Worm (Caenorhabditis elegans) whole organism, midembryonic: ENCODE measurements around the gene lips-2.

Experiments used
- T22C8.4 ChIP-seq: fragments of 200-800 bp; sonication (Bioruptor generic); IDR thresholded peaks from 2 replicates; pipeline ENCODE4 v1.3.6; 2022; ENCODE audit warnings: missing genetic modification characterization, missing compliant biosample characterization
- cog-1 ChIP-seq: sonication (generic microtip); optimal IDR thresholded peaks from 2 replicates; lab custom pipeline; 2016; ENCODE audit warnings: missing genetic modification characterization, missing compliant biosample characterization
- flt-1 ChIP-seq: fragments of 200-800 bp; sonication (Bioruptor generic); IDR thresholded peaks from 2 replicates; pipeline ENCODE4 v1.3.6; 2022; ENCODE audit warnings: missing genetic modification characterization, missing compliant biosample characterization
- klf-2 ChIP-seq: fragments of 200-800 bp; sonication (Bioruptor generic); conservative IDR thresholded peaks from 2 replicates; pipeline ENCODE4 v1.3.6; 2022; ENCODE audit warnings: missing genetic modification reagents, missing genetic modification characterization, missing compliant biosample characterization
- med-1 ChIP-seq: sonication (generic microtip); optimal IDR thresholded peaks from 2 replicates; lab custom pipeline; 2017; ENCODE audit warnings: missing genetic modification characterization, mild to moderate bottlenecking, missing compliant biosample characterization, antibody characterized with exemption, missing genetic modification reagents; ENCODE audit not compliant: insufficient read depth
- ref-1 ChIP-seq: fragments of 200-800 bp; sonication (Bioruptor generic); conservative IDR thresholded peaks from 2 replicates; pipeline ENCODE4 v1.3.6; 2022; ENCODE audit warnings: missing genetic modification reagents, missing genetic modification characterization, missing compliant biosample characterization
- tab-1 ChIP-seq: fragments of 200-800 bp; sonication (Bioruptor generic); IDR thresholded peaks from 2 replicates; pipeline ENCODE4 v1.3.6; 2022; ENCODE audit warnings: missing genetic modification characterization, missing compliant biosample characterization
- ztf-23 ChIP-seq: fragments of 200-800 bp; sonication (Bioruptor generic); IDR thresholded peaks from 2 replicates; pipeline ENCODE4 v1.3.6; 2022; ENCODE audit warnings: missing genetic modification reagents, missing genetic modification characterization, missing compliant biosample characterization
- ztf-29 ChIP-seq: fragments of 200-800 bp; sonication (Bioruptor generic); IDR thresholded peaks from 2 replicates; pipeline ENCODE4 v1.3.6; 2022; ENCODE audit warnings: missing genetic modification reagents, missing genetic modification characterization, missing compliant biosample characterization

Gene lips-2

DNA sequence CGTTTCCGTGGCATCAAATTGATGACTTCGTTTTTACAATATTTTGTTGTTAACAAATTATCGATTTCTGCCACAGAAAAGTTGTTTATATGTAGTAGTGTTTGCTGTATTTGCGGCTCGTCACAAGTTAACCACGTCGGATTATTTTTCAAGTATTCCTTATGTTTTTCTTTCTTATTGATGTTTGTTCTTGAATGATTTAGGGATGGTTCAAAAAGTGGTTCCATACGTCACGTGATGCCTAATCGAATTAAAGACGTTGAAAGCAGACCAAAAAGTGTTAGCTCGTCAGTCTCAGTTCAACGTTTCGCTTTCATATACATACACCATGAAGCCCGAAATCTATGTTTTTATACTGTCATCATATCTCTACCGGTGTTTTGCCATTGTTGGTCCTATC, at the start of gene lips-2:
Gene lips-2 (plus strand): TSS at position 301 of the 400 bp plus-strand sequence.
- no peak for TF ChIP-seq med-1 (GFP tag; lab: Kevin White, UChicago)
- no peak for TF ChIP-seq ref-1 (GFP tag; lab: Robert Waterston, UW)
- no peak for TF ChIP-seq cog-1
- no peak for TF ChIP-seq tab-1 (GFP tag; lab: Robert Waterston, UW)

DNA sequence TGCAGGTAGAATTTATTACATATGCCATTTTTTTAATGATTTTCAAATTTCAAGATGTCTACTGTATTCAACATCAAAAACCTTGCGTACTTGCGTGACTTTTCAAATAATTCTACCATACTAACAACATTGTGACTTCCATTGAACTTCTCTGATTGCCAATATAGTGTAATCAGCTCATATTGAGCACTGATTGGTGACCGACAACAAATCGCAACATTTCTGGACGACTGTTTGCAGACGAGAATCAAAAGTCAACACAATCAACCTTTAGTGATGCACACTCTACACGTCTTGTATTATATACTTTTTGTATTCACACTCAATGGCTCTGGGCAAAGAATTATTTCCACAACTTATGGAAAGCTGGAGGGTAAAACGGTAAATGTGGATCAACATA, 44.1 kb upstream of the lips-2 start, which contains the start of gene cest-3:
Gene cest-3 (plus strand): TSS at position 190 of the 400 bp plus-strand sequence.
- no peak for TF ChIP-seq ztf-29 (GFP tag; lab: Robert Waterston, UW)
- no peak for TF ChIP-seq cog-1
- no peak for TF ChIP-seq T22C8.4
- TF ChIP-seq flt-1 (GFP tag; lab: Robert Waterston, UW) = no peak
- no peak for TF ChIP-seq klf-2 (GFP tag; lab: Robert Waterston, UW)
- TF ChIP-seq ref-1 (GFP tag; lab: Robert Waterston, UW) = no peak
- TF ChIP-seq med-1 (GFP tag; lab: Kevin White, UChicago) = no peak
- no peak for TF ChIP-seq tab-1 (GFP tag; lab: Robert Waterston, UW)
- TF ChIP-seq ztf-23 (GFP tag; lab: Robert Waterston, UW) = no peak

DNA sequence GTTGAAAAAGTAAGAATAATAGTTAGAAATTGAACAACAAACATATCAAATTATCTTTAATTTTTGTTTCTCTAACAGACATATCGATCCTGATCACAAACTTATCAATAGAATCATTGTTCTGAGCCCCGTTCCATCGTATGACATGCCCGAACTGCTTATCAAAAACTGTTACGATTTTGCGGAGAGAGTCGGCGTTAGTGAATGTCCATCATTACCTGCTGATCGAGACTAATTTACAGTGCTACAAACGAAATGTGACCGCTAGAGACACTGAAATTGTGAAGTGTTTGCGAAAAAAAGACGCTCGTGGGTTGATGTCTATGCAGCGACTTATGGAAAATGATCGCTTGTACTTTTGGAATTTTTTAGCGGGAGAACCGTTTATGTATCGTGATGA, 42.7 kb upstream of the lips-2 start:
- TF ChIP-seq ref-1 (GFP tag; lab: Robert Waterston, UW) = no peak
- no peak for TF ChIP-seq cog-1
- TF ChIP-seq flt-1 (GFP tag; lab: Robert Waterston, UW) = no peak
- no peak for TF ChIP-seq T22C8.4
- TF ChIP-seq ztf-23 (GFP tag; lab: Robert Waterston, UW) = no peak

DNA sequence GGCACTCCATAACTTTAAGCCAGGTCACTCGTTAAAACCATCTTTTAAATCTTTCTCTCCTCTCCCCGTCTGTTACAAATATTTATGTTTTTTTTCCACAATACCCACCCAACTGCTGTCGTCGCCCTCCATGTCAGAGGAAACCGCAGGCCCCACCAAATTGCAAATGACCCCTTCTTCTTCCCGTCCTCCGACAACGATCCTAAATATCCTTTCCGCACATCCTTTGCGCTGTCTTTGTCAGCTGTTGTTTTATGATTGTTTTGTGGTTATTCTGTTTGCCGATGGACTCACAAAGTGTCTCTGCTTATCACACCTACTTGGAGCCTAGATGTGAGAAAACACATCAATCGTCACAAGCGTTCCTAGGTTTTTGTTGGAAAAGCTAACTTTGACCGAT, 37.5 kb upstream of the lips-2 start:
- TF ChIP-seq ztf-29 (GFP tag; lab: Robert Waterston, UW) = no peak
- TF ChIP-seq tab-1 (GFP tag; lab: Robert Waterston, UW) = no peak
- TF ChIP-seq med-1 (GFP tag; lab: Kevin White, UChicago) = no peak
- TF ChIP-seq cog-1 = no peak
- TF ChIP-seq ref-1 (GFP tag; lab: Robert Waterston, UW) = no peak
- TF ChIP-seq flt-1 (GFP tag; lab: Robert Waterston, UW) = no peak
- no peak for TF ChIP-seq klf-2 (GFP tag; lab: Robert Waterston, UW)
- no peak for TF ChIP-seq ztf-23 (GFP tag; lab: Robert Waterston, UW)
- no peak for TF ChIP-seq T22C8.4

DNA sequence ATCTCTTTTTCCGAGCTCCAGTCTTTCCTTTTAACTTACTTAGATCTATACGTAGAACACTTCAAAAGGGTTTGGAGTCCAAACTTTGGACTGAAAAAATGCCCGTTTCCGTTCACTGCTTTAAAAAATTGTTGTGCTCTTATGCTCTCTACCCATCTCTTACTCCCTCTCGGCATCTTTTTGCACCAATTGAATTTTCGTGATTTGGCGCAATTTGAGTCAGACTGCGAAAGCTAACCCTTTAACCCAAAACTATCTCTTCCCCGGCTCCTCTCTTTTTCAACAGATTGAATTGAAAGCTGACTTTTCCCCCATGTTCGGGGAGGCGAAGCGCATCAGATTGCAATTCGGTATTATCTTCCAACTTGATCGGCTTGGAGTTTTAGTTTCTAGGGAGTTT, 33.4 kb upstream of the lips-2 start:
- no peak for TF ChIP-seq tab-1 (GFP tag; lab: Robert Waterston, UW)
- no peak for TF ChIP-seq T22C8.4
- no peak for TF ChIP-seq klf-2 (GFP tag; lab: Robert Waterston, UW)
- TF ChIP-seq med-1 (GFP tag; lab: Kevin White, UChicago) = no peak
- TF ChIP-seq cog-1 = no peak
- no peak for TF ChIP-seq ztf-29 (GFP tag; lab: Robert Waterston, UW)

DNA sequence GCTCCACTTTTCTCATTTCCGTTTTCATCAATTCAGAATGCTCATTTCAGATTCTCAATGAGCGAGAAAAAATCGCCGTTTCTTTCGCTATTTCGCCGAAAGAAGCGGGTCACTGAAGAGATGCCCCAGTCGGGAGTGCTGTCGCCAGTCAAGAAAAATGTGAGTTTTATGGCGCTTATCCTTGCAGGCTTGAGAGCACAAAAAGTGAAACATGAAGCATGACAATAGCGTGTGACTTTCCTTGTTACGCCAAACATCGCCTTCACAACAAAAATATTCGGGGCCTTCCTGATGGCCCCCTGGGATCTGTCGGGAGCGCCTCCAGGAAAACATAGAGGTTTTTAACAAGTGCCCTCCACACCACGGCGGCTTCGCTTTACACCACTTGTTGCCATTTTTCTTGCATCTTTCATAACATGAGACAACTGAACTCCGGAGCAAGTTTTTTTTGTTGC, 29.0 kb upstream of the lips-2 start, which contains the start of gene E01G6.2:
Gene E01G6.2 (plus strand): TSS at position 51 of the 455 bp plus-strand sequence.
- TF ChIP-seq flt-1 (GFP tag; lab: Robert Waterston, UW) (no peak), T22C8.4 (no peak), tab-1 (GFP tag; lab: Robert Waterston, UW) (no peak), cog-1 (no peak), klf-2 (GFP tag; lab: Robert Waterston, UW) (no peak), med-1 (GFP tag; lab: Kevin White, UChicago) (no peak), ref-1 (GFP tag; lab: Robert Waterston, UW) (no peak), ztf-29 (GFP tag; lab: Robert Waterston, UW) (no peak), ztf-23 (GFP tag; lab: Robert Waterston, UW) (no peak)

DNA sequence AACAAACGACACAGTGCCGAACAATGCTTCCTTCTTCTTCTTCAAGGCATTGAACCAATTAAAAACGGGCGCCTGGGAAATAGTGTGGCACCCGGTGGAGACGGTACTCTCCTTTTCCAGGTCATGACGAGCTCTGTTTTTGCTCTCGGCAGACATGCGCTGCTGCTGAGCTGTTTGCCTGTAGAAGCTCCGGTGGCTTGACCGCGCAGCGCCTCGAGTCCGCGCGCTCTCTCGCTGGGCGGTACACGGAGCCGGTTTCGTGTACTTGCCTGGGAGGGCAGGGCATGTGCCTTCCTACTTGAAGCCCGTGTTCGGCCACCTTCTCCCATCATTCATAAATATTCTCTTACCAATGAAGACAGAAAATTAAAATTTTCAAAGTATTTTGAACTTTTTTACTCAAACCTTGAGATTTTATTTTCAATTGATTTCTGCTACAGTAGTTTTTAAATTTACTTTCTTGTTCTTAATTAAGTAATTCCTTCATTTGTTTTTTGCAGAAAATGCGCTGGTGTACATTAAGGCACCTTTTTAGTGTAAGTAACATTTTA, 25.1 kb upstream of the lips-2 start, which contains the start of gene E01G6.1:
Gene E01G6.1 (plus strand): TSS at position 501 of the 551 bp plus-strand sequence.
- no peak for TF ChIP-seq med-1 (GFP tag; lab: Kevin White, UChicago)
- peak; percentile 8; the same call in 1 of the 2 replicates for TF ChIP-seq ztf-29 (GFP tag; lab: Robert Waterston, UW)

DNA sequence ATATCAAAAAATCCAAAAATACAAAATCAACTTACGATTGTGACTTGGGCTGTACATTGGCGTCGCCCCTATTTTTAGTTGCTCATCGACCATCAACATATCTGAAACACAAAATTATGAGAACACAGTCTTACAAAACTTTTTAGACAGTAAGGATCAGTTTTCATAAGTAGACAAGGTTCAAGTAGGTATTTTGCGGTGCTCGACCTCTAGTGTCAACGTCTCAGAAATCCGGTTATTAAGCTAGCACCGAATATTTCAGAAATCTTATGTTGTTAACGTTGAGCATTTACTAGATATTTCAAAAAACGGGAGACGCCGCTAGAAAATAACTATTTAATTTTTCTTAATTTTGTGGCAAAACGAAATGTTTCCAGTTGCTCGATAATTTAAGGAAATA, 14.8 kb upstream of the lips-2 start, which contains the start of gene otpl-8:
Gene otpl-8 (minus strand): TSS at position 101 of the 400 bp plus-strand sequence.
- TF ChIP-seq flt-1 (GFP tag; lab: Robert Waterston, UW) = no peak
- TF ChIP-seq ztf-29 (GFP tag; lab: Robert Waterston, UW) = no peak
- no peak for TF ChIP-seq klf-2 (GFP tag; lab: Robert Waterston, UW)

DNA sequence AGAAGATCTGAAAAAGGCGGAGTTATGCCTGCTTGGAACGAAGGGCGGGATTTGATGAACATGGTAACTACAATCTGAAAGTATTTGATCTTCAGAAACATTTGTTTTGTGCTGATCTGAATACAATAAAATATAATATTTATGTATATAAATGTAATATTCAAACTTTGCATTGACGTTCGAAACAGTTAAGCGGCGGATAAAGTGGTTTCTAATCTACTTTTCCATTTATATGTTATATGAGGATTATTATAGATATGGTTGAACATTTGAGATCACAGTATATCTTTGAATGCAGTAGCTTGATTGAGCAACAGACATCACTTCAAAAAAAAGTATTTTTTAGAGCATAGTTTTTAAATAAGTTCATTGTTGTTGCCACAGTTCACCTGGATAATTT, 11.7 kb upstream of the lips-2 start, which contains the start of gene H19J13.2:
Gene H19J13.2 (minus strand): TSS at position 101 of the 400 bp plus-strand sequence.
- no peak for TF ChIP-seq flt-1 (GFP tag; lab: Robert Waterston, UW)
- TF ChIP-seq cog-1 = no peak

DNA sequence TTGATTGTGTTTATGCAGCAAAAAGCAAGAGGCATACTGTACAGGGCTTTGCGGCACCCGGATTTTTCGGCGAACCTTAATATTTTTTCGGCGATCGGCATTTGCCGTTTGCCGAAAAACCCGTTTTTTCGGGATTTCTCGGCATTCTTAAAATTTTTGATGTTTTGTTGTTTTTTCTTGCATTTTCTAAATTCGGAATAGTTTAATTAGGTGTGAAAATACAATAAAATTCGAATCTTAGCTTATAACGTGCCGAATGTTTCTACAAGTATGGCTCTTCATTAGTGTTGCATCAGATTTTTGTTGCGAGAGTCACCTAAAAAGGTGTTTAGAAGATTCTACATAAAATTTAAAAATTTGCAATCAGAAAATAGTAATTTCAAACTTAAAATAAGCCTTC, 10.0 kb upstream of the lips-2 start, which contains the start of gene C04B4.6:
Gene C04B4.6 (minus strand): TSS at position 101 of the 400 bp plus-strand sequence.
- no peak for TF ChIP-seq ztf-23 (GFP tag; lab: Robert Waterston, UW)
- TF ChIP-seq flt-1 (GFP tag; lab: Robert Waterston, UW) = no peak
- TF ChIP-seq T22C8.4 = no peak
- no peak for TF ChIP-seq klf-2 (GFP tag; lab: Robert Waterston, UW)
- TF ChIP-seq tab-1 (GFP tag; lab: Robert Waterston, UW) = no peak
- no peak for TF ChIP-seq med-1 (GFP tag; lab: Kevin White, UChicago)
- TF ChIP-seq ref-1 (GFP tag; lab: Robert Waterston, UW) = no peak
- TF ChIP-seq ztf-29 (GFP tag; lab: Robert Waterston, UW) = no peak
- no peak for TF ChIP-seq cog-1
